Worm (Caenorhabditis elegans) whole organism, L3 larva: ENCODE results near the gene piit-1.

Experiments
- R02D3.7 ChIP-seq: fragments of 150-350 bp; optimal IDR thresholded peaks from 2 replicates; lab custom pipeline; 2014; ENCODE audit warnings: missing biosample characterization, missing genetic modification characterization
- ZK546.5 ChIP-seq: sonication (generic microtip); optimal IDR thresholded peaks from 2 replicates; lab custom pipeline; 2017; ENCODE audit warnings: missing biosample characterization, missing genetic modification characterization
- ceh-28 ChIP-seq: fragments of 150-350 bp; optimal IDR thresholded peaks from 2 replicates; lab custom pipeline; 2014; ENCODE audit warnings: missing biosample characterization, missing genetic modification reagents, missing genetic modification characterization
- ceh-82 ChIP-seq: fragments of 150-350 bp; optimal IDR thresholded peaks from 2 replicates; lab custom pipeline; 2014; ENCODE audit warnings: missing biosample characterization, missing genetic modification characterization
- egl-5 ChIP-seq: fragments of 150-350 bp; optimal IDR thresholded peaks from 2 replicates; lab custom pipeline; 2017; ENCODE audit warnings: missing biosample characterization, missing genetic modification reagents, missing genetic modification characterization, inconsistent platforms
- elt-1 ChIP-seq: fragments of 150-350 bp; optimal IDR thresholded peaks from 2 replicates; lab custom pipeline; 2014; ENCODE audit warnings: missing biosample characterization, missing genetic modification characterization
- elt-2 ChIP-seq: sonication (generic microtip); optimal IDR thresholded peaks from 2 replicates; lab custom pipeline; 2016; ENCODE audit warnings: missing genetic modification reagents, mild to moderate bottlenecking, missing genetic modification characterization, missing compliant biosample characterization
- fkh-2 ChIP-seq: fragments of 150-350 bp; optimal IDR thresholded peaks from 2 replicates; lab custom pipeline; 2014; ENCODE audit warnings: missing biosample characterization, missing genetic modification reagents, missing genetic modification characterization
- fos-1 ChIP-seq: fragments of 150-350 bp; optimal IDR thresholded peaks from 2 replicates; lab custom pipeline; 2014; ENCODE audit warnings: missing biosample characterization, missing genetic modification characterization
- hmg-11 ChIP-seq: sonication (generic microtip); optimal IDR thresholded peaks from 2 replicates; lab custom pipeline; 2016; ENCODE audit warnings: missing genetic modification characterization, missing compliant biosample characterization
- jun-1 ChIP-seq: fragments of 150-350 bp; optimal IDR thresholded peaks from 2 replicates; lab custom pipeline; 2014; ENCODE audit warnings: missing biosample characterization, missing genetic modification reagents, missing genetic modification characterization
- lin-15B ChIP-seq: fragments of 150-350 bp; optimal IDR thresholded peaks from 2 replicates; lab custom pipeline; 2014; ENCODE audit warnings: missing biosample characterization, missing genetic modification characterization
- lsy-12 ChIP-seq: sonication (generic microtip); optimal IDR thresholded peaks from 2 replicates; lab custom pipeline; 2016; ENCODE audit warnings: mild to moderate bottlenecking, missing genetic modification characterization, missing compliant biosample characterization
- mml-1 ChIP-seq: fragments of 150-350 bp; sonication (generic microtip); optimal IDR thresholded peaks from 3 replicates; lab custom pipeline; 2014; ENCODE audit warnings: missing biosample characterization, missing genetic modification characterization
- nhr-237 ChIP-seq: fragments of 150-350 bp; optimal IDR thresholded peaks from 2 replicates; lab custom pipeline; 2014; ENCODE audit warnings: missing biosample characterization, missing genetic modification characterization
- nhr-25 ChIP-seq: sonication (generic microtip); optimal IDR thresholded peaks from 2 replicates; lab custom pipeline; 2017; ENCODE audit warnings: missing biosample characterization, missing genetic modification characterization
- nhr-28 ChIP-seq: fragments of 150-350 bp; optimal IDR thresholded peaks from 2 replicates; lab custom pipeline; 2014; ENCODE audit warnings: missing biosample characterization, missing genetic modification characterization
- nhr-77 ChIP-seq: fragments of 150-350 bp; optimal IDR thresholded peaks from 2 replicates; lab custom pipeline; 2014; ENCODE audit warnings: missing biosample characterization, missing genetic modification characterization
- pqm-1 ChIP-seq: fragments of 150-350 bp; optimal IDR thresholded peaks from 2 replicates; lab custom pipeline; 2017; ENCODE audit warnings: missing biosample characterization, missing genetic modification characterization, inconsistent platforms
- snpc-4 ChIP-seq: fragments of 150-350 bp; optimal IDR thresholded peaks from 2 replicates; lab custom pipeline; 2014; ENCODE audit warnings: missing biosample characterization, missing genetic modification characterization
- unc-39 ChIP-seq: sonication (generic microtip); optimal IDR thresholded peaks from 4 replicates; lab custom pipeline; 2017; ENCODE audit warnings: missing biosample characterization, missing genetic modification characterization
- ztf-4 ChIP-seq: fragments of 150-350 bp; optimal IDR thresholded peaks from 2 replicates; lab custom pipeline; 2014; ENCODE audit warnings: missing biosample characterization, missing genetic modification characterization

Gene piit-1

DNA sequence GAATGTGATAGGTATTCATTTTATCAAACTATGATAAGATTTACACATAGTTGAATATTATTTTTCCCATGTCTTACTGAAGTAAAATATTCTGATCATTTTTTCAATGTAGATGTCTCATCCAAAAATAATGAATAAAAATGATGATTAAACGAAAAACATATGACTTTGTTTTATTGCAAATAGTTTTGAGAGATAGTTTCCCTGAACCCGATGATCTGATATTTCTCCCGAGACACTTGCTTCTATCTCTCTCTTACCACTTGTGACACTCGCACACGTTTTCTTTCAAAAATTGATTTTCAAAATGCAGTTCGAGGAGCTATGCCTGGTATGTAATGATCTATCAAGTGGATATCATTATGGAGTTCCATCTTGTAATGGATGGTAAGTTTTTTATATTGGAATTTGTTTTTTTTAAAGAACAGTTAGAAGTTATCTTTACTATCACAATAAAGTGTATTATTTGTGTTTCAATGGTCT lies 39.7 kb downstream of the piit-1 start, which contains the start of the genes nhr-101 and pms-2:
Gene nhr-101 (plus strand): TSS at position 308 of the 483 bp plus-strand sequence.
Gene pms-2 (minus strand): TSS at position 433 of the 483 bp plus-strand sequence.
- no peak for TF ChIP-seq nhr-28 (tag; lab: Kevin White, UChicago)
- peak; percentile 11 for TF ChIP-seq pqm-1 (tag; lab: Kevin White, UChicago)
- TF ChIP-seq elt-2, result peak; percentile 19
- TF ChIP-seq ztf-4 (tag; lab: Kevin White, UChicago), result no peak

DNA sequence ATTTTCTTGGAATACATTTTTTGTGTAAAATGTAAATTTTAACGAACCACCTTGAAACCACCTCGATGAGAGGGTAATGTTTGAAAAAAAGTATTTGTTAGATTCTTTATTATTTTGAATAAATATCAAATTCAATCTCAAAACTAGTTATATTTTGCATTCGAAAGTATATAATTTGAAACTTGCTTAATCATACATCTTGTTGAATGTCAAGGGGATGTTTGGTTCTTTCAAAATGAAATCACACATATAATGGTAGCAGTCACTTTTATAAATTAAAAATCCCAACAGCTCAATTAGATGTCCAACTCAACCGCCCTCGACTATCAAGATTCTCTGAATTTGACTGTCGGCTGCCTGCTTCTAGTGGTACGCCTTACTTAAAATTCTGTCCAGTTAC lies 45.4 kb downstream of the piit-1 start, which contains the start of gene srx-87:
Gene srx-87 (plus strand): TSS at position 301 of the 400 bp plus-strand sequence.
- TF ChIP-seq elt-1 (tag; lab: Kevin White, UChicago), result no peak
- no peak for TF ChIP-seq lsy-12 (tag; lab: Kevin White, UChicago)
- no peak for TF ChIP-seq mml-1 (tag; lab: Kevin White, UChicago)
- TF ChIP-seq fkh-2 (tag; lab: Kevin White, UChicago), result no peak
- TF ChIP-seq lin-15B (tag; lab: Kevin White, UChicago), result no peak
- TF ChIP-seq hmg-11, result no peak
- no peak for TF ChIP-seq snpc-4 (tag; lab: Kevin White, UChicago)

DNA sequence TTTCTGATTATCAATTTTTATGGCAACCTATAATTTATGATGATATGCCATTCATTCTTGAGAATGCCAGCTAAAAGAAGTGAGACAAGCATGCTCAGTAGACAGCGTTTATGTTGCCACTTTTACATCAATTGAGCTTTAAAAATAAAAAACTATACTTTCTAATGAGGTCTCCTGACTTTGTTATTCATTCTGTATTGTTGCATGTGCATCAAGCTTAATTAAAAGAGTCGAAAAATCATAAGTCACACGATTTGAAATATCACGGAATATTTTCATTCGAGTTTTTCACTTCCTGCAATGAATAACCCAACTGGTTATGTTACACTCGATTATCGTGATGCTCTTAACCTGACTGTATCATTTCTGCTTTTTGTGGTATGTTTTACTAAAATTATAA lies 47.3 kb downstream of the piit-1 start, which contains the start of gene srx-86:
Gene srx-86 (plus strand): TSS at position 301 of the 400 bp plus-strand sequence.
- no peak for TF ChIP-seq R02D3.7 (tag; lab: Kevin White, UChicago)
- no peak for TF ChIP-seq pqm-1 (tag; lab: Kevin White, UChicago)
- no peak for TF ChIP-seq mml-1 (tag; lab: Kevin White, UChicago)
- no peak for TF ChIP-seq ztf-4 (tag; lab: Kevin White, UChicago)
- no peak for TF ChIP-seq unc-39
- TF ChIP-seq elt-1 (tag; lab: Kevin White, UChicago), result no peak
- no peak for TF ChIP-seq nhr-25
- TF ChIP-seq nhr-77, result no peak
- no peak for TF ChIP-seq ceh-28 (tag; lab: Kevin White, UChicago)
- TF ChIP-seq jun-1, result no peak
- TF ChIP-seq ceh-82 (tag; lab: Kevin White, UChicago), result no peak
- no peak for TF ChIP-seq elt-2
- no peak for TF ChIP-seq ZK546.5
- TF ChIP-seq egl-5 (tag; lab: Kevin White, UChicago), result no peak
- TF ChIP-seq fos-1, result no peak
- no peak for TF ChIP-seq lin-15B (tag; lab: Kevin White, UChicago)
- TF ChIP-seq nhr-237 (tag; lab: Kevin White, UChicago), result no peak
